Worm (Caenorhabditis elegans) whole organism, L4/young adult: ENCODE data around the gene dnpp-1.

ENCODE experiments used
- W03F9.2 ChIP-seq: fragments of 150-350 bp; optimal IDR thresholded peaks from 2 replicates; lab custom pipeline; 2014; ENCODE audit warnings: missing biosample characterization, missing genetic modification characterization
- dao-5 ChIP-seq: sonication (generic microtip); optimal IDR thresholded peaks from 2 replicates; lab custom pipeline; 2016; ENCODE audit warnings: missing genotype, missing genetic modification characterization, moderate library complexity, missing compliant biosample characterization
- him-1 ChIP-seq: sonication (generic microtip); optimal IDR thresholded peaks from 2 replicates; lab custom pipeline; 2016; ENCODE audit warnings: missing genotype, missing genetic modification reagents, missing genetic modification characterization, missing compliant biosample characterization

ce11 chrIII:5868401-5868800 lies 4.8 kb upstream of the dnpp-1 start, which contains the start of gene eng-1:
- TF ChIP-seq dao-5 (no peak), W03F9.2 (no peak), him-1 (tag; lab: Kevin White, UChicago) (no peak)
